Worm (Caenorhabditis elegans) whole organism, L3 larva: ENCODE data around the gene R08D7.4.

Experiments
- aly-2 ChIP-seq: fragments of 150-350 bp; optimal IDR thresholded peaks from 2 replicates; lab custom pipeline; 2014; ENCODE audit warnings: missing biosample characterization, missing genetic modification characterization
- ama-1 ChIP-seq: fragments of 150-350 bp; optimal IDR thresholded peaks from 2 replicates; lab custom pipeline; 2018
- lin-15B ChIP-seq: fragments of 150-350 bp; optimal IDR thresholded peaks from 2 replicates; lab custom pipeline; 2014; ENCODE audit warnings: missing biosample characterization, missing genetic modification characterization
- lsy-12 ChIP-seq: sonication (generic microtip); optimal IDR thresholded peaks from 2 replicates; lab custom pipeline; 2016; ENCODE audit warnings: mild to moderate bottlenecking, missing genetic modification characterization, missing compliant biosample characterization
- nfya-1 ChIP-seq: sonication (generic microtip); optimal IDR thresholded peaks from 2 replicates; lab custom pipeline; 2017; ENCODE audit warnings: missing genetic modification characterization, mild to moderate bottlenecking, missing compliant biosample characterization, antibody characterized with exemption, moderate library complexity; ENCODE audit not compliant: insufficient read depth
- nhr-12 ChIP-seq: fragments of 150-350 bp; optimal IDR thresholded peaks from 2 replicates; lab custom pipeline; 2014; ENCODE audit warnings: missing biosample characterization, missing genetic modification characterization
- nhr-28 ChIP-seq: fragments of 150-350 bp; optimal IDR thresholded peaks from 2 replicates; lab custom pipeline; 2014; ENCODE audit warnings: missing biosample characterization, missing genetic modification characterization
- pha-4 ChIP-seq: fragments of 150-350 bp; optimal IDR thresholded peaks from 2 replicates; lab custom pipeline; 2014; ENCODE audit warnings: missing biosample characterization, missing genetic modification reagents, missing genetic modification characterization
- sea-2 ChIP-seq: fragments of 150-350 bp; sonication (generic microtip); optimal IDR thresholded peaks from 4 replicates; lab custom pipeline; 2014; ENCODE audit warnings: missing biosample characterization, missing genetic modification reagents, missing genetic modification characterization
- unc-62 ChIP-seq: fragments of 150-350 bp; sonication (generic microtip); optimal IDR thresholded peaks from 4 replicates; lab custom pipeline; 2014; ENCODE audit warnings: missing biosample characterization, missing genetic modification reagents, missing genetic modification characterization
- zag-1 ChIP-seq: fragments of 150-350 bp; optimal IDR thresholded peaks from 2 replicates; lab custom pipeline; 2014; ENCODE audit warnings: missing biosample characterization, missing genetic modification characterization

DNA sequence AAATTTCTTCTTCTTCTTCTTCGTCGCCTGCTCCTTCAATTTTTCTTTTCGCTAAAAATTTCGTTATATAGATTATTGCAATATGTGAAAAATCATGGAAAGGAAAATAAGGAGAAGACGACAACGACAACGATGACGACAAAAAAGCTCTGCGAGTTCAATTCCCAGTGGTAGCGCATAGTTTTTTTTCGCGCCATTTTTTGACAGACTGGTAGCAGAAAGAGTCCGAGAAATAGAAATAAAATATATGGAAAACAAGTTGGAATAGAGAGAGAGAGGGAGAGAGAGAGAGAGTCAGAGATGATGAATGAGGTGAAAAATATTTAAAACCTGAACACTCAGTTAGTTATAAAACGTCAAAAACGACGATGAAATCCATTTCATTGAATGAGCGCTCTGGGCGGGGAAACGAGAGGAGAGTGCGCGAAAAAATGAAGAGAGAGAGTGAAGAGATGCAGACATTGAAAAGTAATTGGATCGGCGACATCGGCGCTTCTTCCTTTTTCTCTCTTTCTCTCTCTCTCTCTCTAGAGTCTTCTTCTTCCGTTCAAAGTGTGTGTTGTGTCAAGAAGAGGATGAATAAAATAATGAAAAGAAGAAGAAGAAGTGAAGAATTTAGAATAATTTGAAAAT is 10.3 kb downstream of the R08D7.4 start, which contains the start of gene pde-2:
- no peak for TF ChIP-seq nhr-28
- peak; percentile 61 for TF ChIP-seq pha-4 (tag; lab: Kevin White, UChicago)
- peak; percentile 79 for TF ChIP-seq nfya-1 (tag; lab: Kevin White, UChicago)
- no peak for TF ChIP-seq zag-1
- TF ChIP-seq nhr-12 = no peak
- peak; percentile 15 for TF ChIP-seq lsy-12
- TF ChIP-seq lin-15B (tag; lab: Kevin White, UChicago) = peak; percentile 31
- TF ChIP-seq aly-2 = no peak
- TF ChIP-seq sea-2 (GFP tag; lab: Kevin White, UChicago) = no peak
- peak; percentile 67 for TF ChIP-seq ama-1 (lab: Kevin White, UChicago)
- TF ChIP-seq unc-62 = no peak
